Fruit fly (Drosophila melanogaster): ENCODE data around the gene CG42828.

DNA sequence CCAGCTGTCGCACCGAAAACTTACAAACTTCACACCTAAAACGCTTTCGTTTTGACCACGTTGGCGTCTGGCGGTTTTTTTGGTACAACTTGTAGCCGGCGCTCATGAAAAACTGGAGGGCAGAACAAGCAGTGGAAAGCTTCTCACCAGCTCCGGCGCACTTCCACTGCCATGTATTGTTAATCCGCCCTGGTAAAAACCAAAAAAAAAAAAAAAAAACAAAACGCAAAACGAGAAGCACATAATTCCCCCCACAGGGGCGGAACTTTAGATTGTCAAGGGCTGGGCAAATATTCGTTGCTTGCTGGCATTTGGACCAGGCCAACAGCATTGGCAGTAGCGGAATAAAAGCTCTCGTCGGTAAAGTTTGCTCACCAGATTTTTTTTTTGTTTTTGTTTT lies 787 bp downstream of the CG42828 start:
- no peak for TF ChIP-seq pan (optimal IDR thresholded peaks at IDR 0.05)
- TF ChIP-seq psq (optimal IDR thresholded peaks at IDR 0.05) = no peak
- TF ChIP-seq Dll (optimal IDR thresholded peaks at IDR 0.05) = no peak
- no peak for TF ChIP-seq CG8478 (optimal IDR thresholded peaks at IDR 0.05)
- no peak for TF ChIP-seq usp (GFP tag; optimal IDR thresholded peaks at IDR 0.05)
